Worm (Caenorhabditis elegans): ENCODE results near the gene copz-1.

- no peak for TF ChIP-seq ceh-28 (tag; optimal IDR thresholded peaks at IDR 0.05)
- no peak for TF ChIP-seq nhr-11 (tag; optimal IDR thresholded peaks at IDR 0.05)
Observed at ce11 chrII:10849903-10850302, 22.8 kb upstream of the copz-1 start, which contains the start of gene M106.2.
